Worm (Caenorhabditis elegans) whole organism, L3 larva: ENCODE results near the gene spe-36.

Experiments
- R02D3.7 ChIP-seq: fragments of 150-350 bp; optimal IDR thresholded peaks from 2 replicates; lab custom pipeline; 2014; ENCODE audit warnings: missing biosample characterization, missing genetic modification characterization
- pqm-1 ChIP-seq: fragments of 150-350 bp; optimal IDR thresholded peaks from 2 replicates; lab custom pipeline; 2017; ENCODE audit warnings: missing biosample characterization, missing genetic modification characterization, inconsistent platforms
- sea-2 ChIP-seq: fragments of 150-350 bp; sonication (generic microtip); optimal IDR thresholded peaks from 4 replicates; lab custom pipeline; 2014; ENCODE audit warnings: missing biosample characterization, missing genetic modification reagents, missing genetic modification characterization
- unc-62 ChIP-seq: fragments of 150-350 bp; sonication (generic microtip); optimal IDR thresholded peaks from 4 replicates; lab custom pipeline; 2014; ENCODE audit warnings: missing biosample characterization, missing genetic modification reagents, missing genetic modification characterization
- ztf-11 ChIP-seq: fragments of 150-350 bp; optimal IDR thresholded peaks from 2 replicates; lab custom pipeline; 2014; ENCODE audit warnings: missing biosample characterization, missing genetic modification characterization

- TF ChIP-seq unc-62 (GFP tag; lab: Kevin White, UChicago) (no peak), pqm-1 (tag; lab: Kevin White, UChicago) (peak; percentile 75), ztf-11 (tag; lab: Kevin White, UChicago) (no peak), R02D3.7 (no peak), sea-2 (GFP tag; lab: Kevin White, UChicago) (no peak)
Observed at ce11 chrIV:11623060-11623459, 31.0 kb upstream of the spe-36 start, which contains the start of gene lys-4.
